Worm (Caenorhabditis elegans) whole organism, mixed stage, embryonic: ENCODE results near the gene dars-2.

Experiments
- bed-3 ChIP-seq: fragments of 200-800 bp; sonication (Bioruptor generic); optimal IDR thresholded peaks from 3 replicates; lab custom pipeline; 2018; ENCODE audit warnings: mild to moderate bottlenecking, missing genetic modification characterization, moderate library complexity, missing compliant biosample characterization
- blmp-1 ChIP-seq: fragments of 150-350 bp; optimal IDR thresholded peaks from 2 replicates; lab custom pipeline; 2014; ENCODE audit warnings: missing biosample characterization, missing genetic modification characterization
- ceh-39 ChIP-seq: fragments of 150-350 bp; optimal IDR thresholded peaks from 2 replicates; lab custom pipeline; 2014; ENCODE audit warnings: missing biosample characterization, missing genetic modification characterization
- ceh-43 ChIP-seq: fragments of 200-800 bp; sonication (Bioruptor generic); optimal IDR thresholded peaks from 2 replicates; lab custom pipeline; 2018; ENCODE audit warnings: mild to moderate bottlenecking, missing genetic modification characterization, moderate library complexity, missing compliant biosample characterization
- ceh-83 ChIP-seq: fragments of 200-800 bp; sonication (Bioruptor generic); optimal IDR thresholded peaks from 2 replicates; lab custom pipeline; 2018; ENCODE audit warnings: mild to moderate bottlenecking, missing genetic modification characterization, missing compliant biosample characterization
- ces-1 ChIP-seq: fragments of 150-350 bp; optimal IDR thresholded peaks from 2 replicates; lab custom pipeline; 2014; ENCODE audit warnings: missing biosample characterization, missing genetic modification reagents, missing genetic modification characterization
- cnd-1 ChIP-seq: fragments of 200-800 bp; sonication (Bioruptor generic); optimal IDR thresholded peaks from 2 replicates; lab custom pipeline; 2018; ENCODE audit warnings: mild to moderate bottlenecking, missing genetic modification characterization, missing compliant biosample characterization
- drap-1 ChIP-seq: fragments of 200-800 bp; sonication (Bioruptor generic); optimal IDR thresholded peaks from 3 replicates; lab custom pipeline; 2018; ENCODE audit warnings: mild to moderate bottlenecking, missing genetic modification characterization, missing compliant biosample characterization
- elt-1 ChIP-seq: sonication (generic microtip); optimal IDR thresholded peaks from 2 replicates; lab custom pipeline; 2017; ENCODE audit warnings: missing genetic modification characterization, mild to moderate bottlenecking, missing compliant biosample characterization, antibody characterized with exemption, moderate library complexity, borderline replicate concordance; ENCODE audit not compliant: insufficient read depth
- elt-3 ChIP-seq: fragments of 150-350 bp; optimal IDR thresholded peaks from 2 replicates; lab custom pipeline; 2014; ENCODE audit warnings: missing biosample characterization, missing genetic modification characterization
- flh-1 ChIP-seq: fragments of 200-800 bp; sonication (Bioruptor generic); optimal IDR thresholded peaks from 2 replicates; lab custom pipeline; 2018; ENCODE audit warnings: mild to moderate bottlenecking, missing genetic modification characterization, moderate library complexity, missing compliant biosample characterization
- ham-2 ChIP-seq: fragments of 200-800 bp; sonication (Bioruptor generic); optimal IDR thresholded peaks from 2 replicates; lab custom pipeline; 2018; ENCODE audit warnings: mild to moderate bottlenecking, missing genetic modification characterization, missing compliant biosample characterization
- hlh-1 ChIP-seq: fragments of 150-350 bp; optimal IDR thresholded peaks from 2 replicates; lab custom pipeline; 2014; ENCODE audit warnings: missing biosample characterization, missing genetic modification reagents, missing genetic modification characterization
- lin-13 ChIP-seq: fragments of 150-350 bp; optimal IDR thresholded peaks from 2 replicates; lab custom pipeline; 2014; ENCODE audit warnings: missing biosample characterization, missing genetic modification characterization
- lin-32 ChIP-seq: fragments of 200-800 bp; sonication (Bioruptor generic); optimal IDR thresholded peaks from 2 replicates; lab custom pipeline; 2018; ENCODE audit warnings: mild to moderate bottlenecking, missing genetic modification characterization, missing compliant biosample characterization
- lsy-2 ChIP-seq: fragments of 150-350 bp; optimal IDR thresholded peaks from 2 replicates; lab custom pipeline; 2014; ENCODE audit warnings: missing biosample characterization, missing genetic modification characterization
- mab-5 ChIP-seq: fragments of 150-350 bp; optimal IDR thresholded peaks from 2 replicates; lab custom pipeline; 2014; ENCODE audit warnings: missing biosample characterization, missing genetic modification characterization
- mls-2 ChIP-seq: sonication (generic microtip); optimal IDR thresholded peaks from 2 replicates; lab custom pipeline; 2016; ENCODE audit warnings: mild to moderate bottlenecking, missing genetic modification characterization, moderate library complexity, missing compliant biosample characterization
- nhr-12 ChIP-seq: fragments of 150-350 bp; optimal IDR thresholded peaks from 2 replicates; lab custom pipeline; 2014; ENCODE audit warnings: missing biosample characterization, missing genetic modification characterization
- nhr-2 ChIP-seq: fragments of 150-350 bp; optimal IDR thresholded peaks from 2 replicates; lab custom pipeline; 2014; ENCODE audit warnings: missing biosample characterization, missing genetic modification characterization
- pha-4 ChIP-seq: fragments of 150-350 bp; optimal IDR thresholded peaks from 2 replicates; lab custom pipeline; 2018; ENCODE audit warnings: missing biosample characterization, missing genetic modification reagents, missing genetic modification characterization
- sem-2 ChIP-seq: fragments of 200-800 bp; sonication (Bioruptor generic); optimal IDR thresholded peaks from 2 replicates; lab custom pipeline; 2018; ENCODE audit warnings: mild to moderate bottlenecking, missing genetic modification characterization, missing compliant biosample characterization
- snpc-4 ChIP-seq: fragments of 150-350 bp; optimal IDR thresholded peaks from 2 replicates; lab custom pipeline; 2014; ENCODE audit warnings: missing biosample characterization, missing genetic modification characterization
- sptf-1 ChIP-seq: sonication (generic microtip); optimal IDR thresholded peaks from 2 replicates; lab custom pipeline; 2017; ENCODE audit warnings: mild to moderate bottlenecking, missing genetic modification characterization, moderate library complexity, missing compliant biosample characterization
- tbx-8 ChIP-seq: fragments of 200-800 bp; sonication (Bioruptor generic); optimal IDR thresholded peaks from 2 replicates; lab custom pipeline; 2018; ENCODE audit warnings: mild to moderate bottlenecking, missing genetic modification characterization, moderate library complexity, missing compliant biosample characterization
- unc-120 ChIP-seq: sonication (generic microtip); optimal IDR thresholded peaks from 2 replicates; lab custom pipeline; 2017; ENCODE audit warnings: missing genetic modification characterization, missing compliant biosample characterization; ENCODE audit not compliant: poor library complexity, severe bottlenecking
- unc-39 ChIP-seq: fragments of 150-350 bp; optimal IDR thresholded peaks from 2 replicates; lab custom pipeline; 2014; ENCODE audit warnings: missing biosample characterization, missing genetic modification characterization
- unc-62 ChIP-seq: fragments of 150-350 bp; optimal IDR thresholded peaks from 2 replicates; lab custom pipeline; 2014; ENCODE audit warnings: missing biosample characterization, missing genetic modification reagents, missing genetic modification characterization
- zip-8 ChIP-seq: fragments of 150-350 bp; optimal IDR thresholded peaks from 2 replicates; lab custom pipeline; 2014; ENCODE audit warnings: missing biosample characterization, missing genetic modification characterization
- ztf-11 ChIP-seq: fragments of 150-350 bp; optimal IDR thresholded peaks from 2 replicates; lab custom pipeline; 2014; ENCODE audit warnings: missing biosample characterization, missing genetic modification characterization

The dars-2 gene

DNA sequence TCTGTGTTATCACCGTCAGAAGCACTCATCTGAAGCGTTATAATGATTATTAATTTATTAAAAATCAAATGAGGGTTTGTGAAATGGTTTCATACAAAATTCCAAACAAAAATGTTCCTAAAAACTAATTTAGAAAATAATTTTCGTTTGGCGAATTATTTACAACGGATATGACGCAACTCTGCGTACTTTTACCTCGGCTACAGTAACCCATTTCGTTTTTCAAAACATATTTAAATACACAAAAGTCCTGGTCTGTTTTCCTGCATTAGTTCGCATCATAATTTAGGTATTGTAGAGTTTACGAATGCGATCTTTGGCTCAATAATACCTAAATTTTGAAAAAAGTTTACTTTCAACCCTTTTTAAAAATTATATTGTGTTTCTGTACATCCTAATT, 11.2 kb downstream of the dars-2 start, which contains the start of gene R07B7.2:
Gene R07B7.2, minus strand, starts transcription at position 35 of the 400 bp plus-strand sequence.
- TF ChIP-seq bed-3, result no peak
- peak; percentile 75 for TF ChIP-seq zip-8 (tag; lab: Kevin White, UChicago)

DNA sequence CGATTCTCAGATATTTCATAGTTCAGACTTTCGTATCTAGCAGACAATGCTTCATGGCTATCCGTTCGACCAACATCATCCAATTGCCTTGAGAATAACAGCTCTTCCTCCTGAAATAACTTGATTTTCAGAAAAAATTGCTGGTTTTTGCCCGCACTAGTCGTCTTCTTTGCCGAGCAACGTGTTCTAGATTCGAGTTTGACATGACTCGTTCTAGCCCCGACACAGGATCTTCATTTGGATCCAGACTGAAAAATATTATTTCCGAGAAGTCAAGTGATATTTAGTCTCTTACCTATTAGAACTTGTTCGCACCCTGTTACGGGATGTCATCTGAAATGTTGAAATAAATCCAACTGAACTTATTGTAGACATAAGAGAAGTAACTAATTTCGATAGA, 14.5 kb downstream of the dars-2 start, which contains the start of gene clh-6:
Gene clh-6, minus strand, starts transcription at position 333 of the 400 bp plus-strand sequence.
- TF ChIP-seq mls-2 (no peak), lin-32 (GFP tag; lab: Kevin White, UChicago) (no peak), ces-1 (GFP tag; lab: Kevin White, UChicago) (no peak), nhr-12 (tag; lab: Kevin White, UChicago) (no peak), elt-1 (no peak)

DNA sequence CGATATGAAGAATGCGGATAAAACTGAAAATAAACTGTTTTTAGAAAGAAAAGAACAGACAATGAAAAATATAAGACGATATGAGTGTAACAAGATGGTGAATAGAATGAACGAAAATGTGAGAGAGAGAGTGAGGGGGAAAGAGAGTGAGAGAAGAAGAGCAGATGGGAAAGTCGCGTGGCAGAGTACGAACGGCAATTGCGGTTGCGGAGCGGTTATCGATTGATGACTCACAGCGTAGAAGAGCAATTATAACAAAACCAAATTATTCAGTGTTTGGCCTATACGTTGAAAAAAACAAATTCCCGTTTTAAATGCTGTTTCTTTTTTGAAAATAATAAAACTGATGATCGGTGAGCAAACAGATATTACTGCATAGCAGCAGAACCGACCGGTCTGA, 16.8 kb downstream of the dars-2 start, which contains the start of gene pqn-53:
Gene pqn-53, minus strand, starts transcription at position 23 of the 400 bp plus-strand sequence.
- TF ChIP-seq elt-3 (tag; lab: Kevin White, UChicago) (no peak), mls-2 (no peak), lin-13 (tag; lab: Kevin White, UChicago) (no peak), bed-3 (no peak), drap-1 (GFP tag; lab: Kevin White, UChicago) (no peak), ceh-83 (GFP tag; lab: Kevin White, UChicago) (no peak), ztf-11 (tag; lab: Kevin White, UChicago) (no peak), cnd-1 (tag; lab: Kevin White, UChicago) (no peak), nhr-12 (tag; lab: Kevin White, UChicago) (no peak), ceh-39 (peak; percentile 69), hlh-1 (tag; lab: Kevin White, UChicago) (peak; percentile 43), nhr-2 (tag; lab: Kevin White, UChicago) (no peak), blmp-1 (tag; lab: Kevin White, UChicago) (no peak), ceh-43 (no peak), ces-1 (GFP tag; lab: Kevin White, UChicago) (peak; percentile 19)

ce11 chrV:12065859-12066258, 17.3 kb downstream of the dars-2 start:
- no peak for TF ChIP-seq pha-4 (tag; lab: Kevin White, UChicago)
- TF ChIP-seq flh-1 (GFP tag; lab: Kevin White, UChicago), result no peak
- TF ChIP-seq mls-2, result no peak
- TF ChIP-seq unc-39 (tag; lab: Kevin White, UChicago), result no peak
- TF ChIP-seq snpc-4 (tag; lab: Kevin White, UChicago), result no peak
- TF ChIP-seq lsy-2 (tag; lab: Kevin White, UChicago), result peak; percentile 69
- no peak for TF ChIP-seq ceh-83 (GFP tag; lab: Kevin White, UChicago)
- TF ChIP-seq ztf-11 (tag; lab: Kevin White, UChicago), result no peak
- peak; percentile 5 for TF ChIP-seq sptf-1 (tag; lab: Kevin White, UChicago)
- TF ChIP-seq sem-2, result no peak

- TF ChIP-seq cnd-1 (tag; lab: Kevin White, UChicago), result no peak
- TF ChIP-seq hlh-1 (tag; lab: Kevin White, UChicago), result no peak
- TF ChIP-seq lin-32 (GFP tag; lab: Kevin White, UChicago), result no peak
- no peak for TF ChIP-seq mab-5 (tag; lab: Kevin White, UChicago)
These were observed 19.9 kb downstream of the dars-2 start, which contains the start of gene kmo-2 for ce11 chrV:12068437-12068836. kmo-2 (minus strand) TSS chrV:12068537.

- TF ChIP-seq ceh-39, result no peak
- TF ChIP-seq tbx-8 (GFP tag; lab: Kevin White, UChicago), result no peak
- TF ChIP-seq sptf-1 (tag; lab: Kevin White, UChicago), result no peak
- no peak for TF ChIP-seq cnd-1 (tag; lab: Kevin White, UChicago)
- TF ChIP-seq sem-2, result no peak
- TF ChIP-seq unc-62 (GFP tag; lab: Kevin White, UChicago), result no peak
- no peak for TF ChIP-seq ztf-11 (tag; lab: Kevin White, UChicago)
- no peak for TF ChIP-seq mab-5 (tag; lab: Kevin White, UChicago)
- no peak for TF ChIP-seq lin-32 (GFP tag; lab: Kevin White, UChicago)
- no peak for TF ChIP-seq ces-1 (GFP tag; lab: Kevin White, UChicago)
- no peak for TF ChIP-seq ham-2
- no peak for TF ChIP-seq lsy-2 (tag; lab: Kevin White, UChicago)
- no peak for TF ChIP-seq nhr-2 (tag; lab: Kevin White, UChicago)
- TF ChIP-seq blmp-1 (tag; lab: Kevin White, UChicago), result no peak
- TF ChIP-seq unc-120, result no peak
- TF ChIP-seq ceh-83 (GFP tag; lab: Kevin White, UChicago), result no peak
These were observed 21.9 kb downstream of the dars-2 start, which contains the start of gene kmo-1 for ce11 chrV:12070419-12070818. kmo-1 (minus strand) TSS chrV:12070519.
